Worm (Caenorhabditis elegans): ENCODE results near the gene pudl-1.

The pudl-1 gene

ce11 chrIV:2801004-2801403 is 31.7 kb upstream of the pudl-1 start (continued):
- peak; percentile 35 for TF ChIP-seq chd-7 (tag; optimal IDR thresholded peaks at IDR 0.05)
- TF ChIP-seq B0336.3 (GFP tag; IDR thresholded peaks at IDR 0.05) = no peak
- TF ChIP-seq die-1 (tag; optimal IDR thresholded peaks at IDR 0.05) = peak; percentile 71
- no peak for TF ChIP-seq ekl-4 (GFP tag; IDR thresholded peaks at IDR 0.05)
- TF ChIP-seq mxl-1 (tag; optimal IDR thresholded peaks at IDR 0.05) = peak; percentile 56
- no peak for TF ChIP-seq dpff-1 (tag; optimal IDR thresholded peaks at IDR 0.05)
- TF ChIP-seq nfya-2 (GFP tag; IDR thresholded peaks at IDR 0.05) = no peak
- peak; percentile 62 for TF ChIP-seq snpc-1.3 (tag; optimal IDR thresholded peaks at IDR 0.05; ENCODE audit: insufficient read depth)
- TF ChIP-seq lsy-27 (tag; optimal IDR thresholded peaks at IDR 0.05; ENCODE audit: borderline replicate concordance, insufficient read depth) = no peak
- no peak for TF ChIP-seq egl-44 (GFP tag; IDR thresholded peaks at IDR 0.05)
- TF ChIP-seq tlf-1 (GFP tag; optimal IDR thresholded peaks at IDR 0.05) = no peak
- TF ChIP-seq bed-2 (GFP tag; IDR thresholded peaks at IDR 0.05) = no peak
- peak; percentile 71 for TF ChIP-seq hsf-1 (GFP tag; IDR thresholded peaks at IDR 0.05)
- TF ChIP-seq egl-18 (GFP tag; IDR thresholded peaks at IDR 0.05) = no peak
- no peak for TF ChIP-seq nhr-27 (tag; optimal IDR thresholded peaks at IDR 0.05)
- TF ChIP-seq cebp-1 (GFP tag; IDR thresholded peaks at IDR 0.05) = no peak
- peak; percentile 43 for TF ChIP-seq cebp-1 (tag; optimal IDR thresholded peaks at IDR 0.05)
- peak; percentile 49; the same call in 1 of the 2 replicates for TF ChIP-seq mcd-1 (GFP tag; IDR thresholded peaks at IDR 0.05)
- TF ChIP-seq Y53G8AR.9 (GFP tag; conservative IDR thresholded peaks at IDR 0.05) = 0 out of 2 replicates have a peak, but pooled peaks have one; percentile 19
- TF ChIP-seq T07F8.4 (tag; optimal IDR thresholded peaks at IDR 0.05) = peak; percentile 1
- TF ChIP-seq ceh-100 (GFP tag; IDR thresholded peaks at IDR 0.05) = no peak
- TF ChIP-seq lin-35 (GFP tag; optimal IDR thresholded peaks at IDR 0.05) = peak in 1 of 3 experiments; percentile 27
- no peak for TF ChIP-seq atf-7 (tag; optimal IDR thresholded peaks at IDR 0.05)
- 0 out of 2 replicates have a peak, but pooled peaks have one; percentile 25 for TF ChIP-seq ztf-28 (GFP tag; IDR thresholded peaks at IDR 0.05)
- TF ChIP-seq ztf-6 (GFP tag; IDR thresholded peaks at IDR 0.05) = no peak
- TF ChIP-seq athp-1 (tag; optimal IDR thresholded peaks at IDR 0.05) = peak; percentile 11
- peak; percentile 63 for TF ChIP-seq madf-6 (GFP tag; IDR thresholded peaks at IDR 0.05)
- TF ChIP-seq unc-62 (GFP tag; optimal IDR thresholded peaks at IDR 0.05) = no peak
- TF ChIP-seq hmg-20 (GFP tag; IDR thresholded peaks at IDR 0.05) = no peak
- TF ChIP-seq attf-5 (GFP tag; optimal IDR thresholded peaks at IDR 0.05) = peak; percentile 11
- TF ChIP-seq let-607 (tag; optimal IDR thresholded peaks at IDR 0.05) = peak in 1 of 2 experiments; percentile 29
- TF ChIP-seq ztf-18 (tag; optimal IDR thresholded peaks at IDR 0.05) = peak; percentile 69
- peak; percentile 71 for TF ChIP-seq dox-1 (GFP tag; IDR thresholded peaks at IDR 0.05)
- TF ChIP-seq nhr-179 (tag; optimal IDR thresholded peaks at IDR 0.05) = no peak
- peak; percentile 23 for TF ChIP-seq nhr-80 (tag; optimal IDR thresholded peaks at IDR 0.05)
- no peak for TF ChIP-seq ceh-27 (GFP tag; optimal IDR thresholded peaks at IDR 0.05)
- TF ChIP-seq lin-54 (GFP tag; optimal IDR thresholded peaks at IDR 0.05) = peak; percentile 29
- TF ChIP-seq F57C9.4 (tag; optimal IDR thresholded peaks at IDR 0.05) = no peak
- TF ChIP-seq zfh-2 (GFP tag; conservative IDR thresholded peaks at IDR 0.05) = no peak
- no peak for TF ChIP-seq F22D6.2 (tag; optimal IDR thresholded peaks at IDR 0.05)
- TF ChIP-seq ZK185.1 (tag; optimal IDR thresholded peaks at IDR 0.05; ENCODE audit: poor library complexity, severe bottlenecking) = peak; percentile 12
- TF ChIP-seq attf-6 (GFP tag; IDR thresholded peaks at IDR 0.05) = no peak
- TF ChIP-seq Y67H2A.10 (GFP tag; conservative IDR thresholded peaks at IDR 0.05) = no peak
- no peak for TF ChIP-seq ama-1 (optimal IDR thresholded peaks at IDR 0.05)
- TF ChIP-seq ama-1 (GFP tag; optimal IDR thresholded peaks at IDR 0.05) = peak in 1 of 2 experiments; percentile 54
- no peak for TF ChIP-seq zim-3 (tag; optimal IDR thresholded peaks at IDR 0.05)
- no peak for TF ChIP-seq fkh-3 (tag; optimal IDR thresholded peaks at IDR 0.05)
- peak in 1 of 2 experiments; percentile 78 for TF ChIP-seq rec-8 (tag; optimal IDR thresholded peaks at IDR 0.05)
- no peak for TF ChIP-seq sea-2 (GFP tag; IDR thresholded peaks at IDR 0.05)
